Worm (Caenorhabditis elegans): ENCODE data around the gene srab-4.

Gene srab-4

ce11 chrV:6998303-6998884 lies 5.6 kb upstream of the srab-4 start, which contains the start of gene nhr-42:
TSS of gene nhr-42 (plus strand) at chrV:6998819.
- TF ChIP-seq W03F9.2 (tag; optimal IDR thresholded peaks at IDR 0.05) (no peak), dao-5 (tag; optimal IDR thresholded peaks at IDR 0.05) (no peak), him-1 (tag; optimal IDR thresholded peaks at IDR 0.05) (no peak)

ce11 chrV:7000734-7001133 lies 3.2 kb upstream of the srab-4 start:
- TF ChIP-seq W03F9.2 (tag; optimal IDR thresholded peaks at IDR 0.05) (no peak), him-1 (tag; optimal IDR thresholded peaks at IDR 0.05) (no peak), dao-5 (tag; optimal IDR thresholded peaks at IDR 0.05) (no peak)

- no peak for TF ChIP-seq him-1 (tag; optimal IDR thresholded peaks at IDR 0.05)
- TF ChIP-seq dao-5 (tag; optimal IDR thresholded peaks at IDR 0.05), result no peak
- no peak for TF ChIP-seq W03F9.2 (tag; optimal IDR thresholded peaks at IDR 0.05)
Observed at ce11 chrV:7005964-7006363, 2.0 kb downstream of the srab-4 start, which contains the start of gene spig-10. TSS of gene spig-10 (plus strand) at chrV:7006264.

DNA sequence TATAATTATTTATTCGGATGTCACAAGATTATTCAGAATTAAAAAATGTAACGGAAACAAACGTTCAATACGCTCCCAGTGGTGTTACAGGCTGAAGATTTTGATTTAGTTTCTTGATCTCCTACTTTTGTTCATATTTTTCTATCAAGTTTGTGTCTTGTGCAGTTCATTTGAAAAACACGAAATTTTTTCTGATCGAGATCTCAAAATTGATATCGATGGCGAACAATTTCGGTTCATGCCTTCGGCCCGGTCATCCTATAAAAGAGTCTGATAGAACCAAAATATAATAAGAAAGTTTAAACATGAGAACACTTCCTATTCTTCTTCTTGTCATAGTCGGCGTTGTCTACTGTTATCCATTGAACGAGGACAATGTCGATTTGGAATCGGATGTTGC lies 3.4 kb downstream of the srab-4 start, which contains the start of gene drd-10:
Gene drd-10, plus strand, starts transcription at position 301 of the 400 bp plus-strand sequence.
- TF ChIP-seq dao-5 (tag; optimal IDR thresholded peaks at IDR 0.05), result no peak
- no peak for TF ChIP-seq him-1 (tag; optimal IDR thresholded peaks at IDR 0.05)
- TF ChIP-seq W03F9.2 (tag; optimal IDR thresholded peaks at IDR 0.05), result no peak

DNA sequence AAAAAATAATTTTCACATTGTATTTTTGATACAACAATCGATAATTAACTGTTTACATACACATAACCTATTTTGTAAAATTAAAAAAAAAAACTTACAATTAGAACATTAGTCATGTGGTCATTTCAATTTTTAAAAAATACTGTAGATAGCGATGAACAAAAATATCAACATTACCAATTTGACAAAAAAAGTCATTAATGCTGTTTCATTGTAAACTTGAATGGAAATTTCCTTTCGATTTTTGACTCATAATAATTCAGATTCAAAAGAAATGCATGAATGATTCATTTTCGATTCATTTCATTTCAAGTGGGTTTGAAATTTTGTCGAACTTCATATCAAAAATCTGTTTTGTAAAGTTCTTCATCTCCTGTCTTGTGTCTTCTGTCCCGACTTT lies 5.5 kb downstream of the srab-4 start, which contains the start of gene C33G8.2:
Gene C33G8.2, plus strand, starts transcription at position 301 of the 400 bp plus-strand sequence.
- TF ChIP-seq W03F9.2 (tag; optimal IDR thresholded peaks at IDR 0.05) (no peak), dao-5 (tag; optimal IDR thresholded peaks at IDR 0.05) (no peak), him-1 (tag; optimal IDR thresholded peaks at IDR 0.05) (no peak)

ce11 chrV:7012617-7013016 lies 8.7 kb downstream of the srab-4 start, which contains the start of gene srw-127:
TSS of gene srw-127 (plus strand) at chrV:7012917.
- TF ChIP-seq dao-5 (tag; optimal IDR thresholded peaks at IDR 0.05) (no peak), W03F9.2 (tag; optimal IDR thresholded peaks at IDR 0.05) (no peak), him-1 (tag; optimal IDR thresholded peaks at IDR 0.05) (no peak)

DNA sequence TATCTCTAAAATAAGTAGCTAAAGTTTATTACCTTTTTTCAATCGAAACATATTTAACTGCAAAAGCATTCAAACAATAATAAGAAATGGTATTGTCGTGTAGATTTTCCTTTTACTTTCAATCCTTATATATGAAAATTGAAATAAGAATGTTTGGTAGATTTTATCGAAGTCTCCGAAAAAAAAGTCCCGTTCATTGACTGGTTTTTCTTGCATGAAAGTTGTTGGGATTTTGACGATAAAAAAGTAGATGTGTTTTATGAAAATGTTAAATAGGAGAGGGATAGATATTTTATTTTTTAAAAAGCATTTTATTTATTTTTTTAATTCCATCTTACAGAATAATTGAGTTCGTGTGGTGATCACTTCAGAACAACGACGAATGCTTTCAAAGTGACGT lies 11.9 kb downstream of the srab-4 start, which contains the start of gene C33G8.13:
Gene C33G8.13, minus strand, starts transcription at position 101 of the 400 bp plus-strand sequence.
- TF ChIP-seq dao-5 (tag; optimal IDR thresholded peaks at IDR 0.05) (no peak), him-1 (tag; optimal IDR thresholded peaks at IDR 0.05) (no peak), W03F9.2 (tag; optimal IDR thresholded peaks at IDR 0.05) (no peak)

DNA sequence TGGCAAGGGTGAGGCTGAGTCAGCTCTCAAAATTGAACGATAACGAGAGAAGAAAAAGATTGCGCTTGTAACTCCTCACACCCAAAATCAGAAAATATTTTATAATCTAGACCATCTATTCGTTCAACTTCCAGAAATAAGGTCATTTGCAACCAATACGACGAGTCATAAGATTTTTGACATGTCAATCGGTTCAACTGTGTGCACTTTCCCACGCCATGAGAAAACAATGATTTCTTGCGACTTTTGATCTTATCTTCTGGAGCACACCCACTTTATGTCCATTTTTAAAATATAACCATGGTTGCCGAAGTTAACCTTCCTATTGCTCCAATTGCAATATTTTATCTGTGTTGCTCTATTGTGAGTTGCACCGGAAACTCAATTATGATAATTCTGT lies 13.1 kb downstream of the srab-4 start, which contains the start of gene srsx-32:
Gene srsx-32, plus strand, starts transcription at position 301 of the 400 bp plus-strand sequence.
- TF ChIP-seq W03F9.2 (tag; optimal IDR thresholded peaks at IDR 0.05), result no peak
- TF ChIP-seq dao-5 (tag; optimal IDR thresholded peaks at IDR 0.05), result no peak
- TF ChIP-seq him-1 (tag; optimal IDR thresholded peaks at IDR 0.05), result no peak

DNA sequence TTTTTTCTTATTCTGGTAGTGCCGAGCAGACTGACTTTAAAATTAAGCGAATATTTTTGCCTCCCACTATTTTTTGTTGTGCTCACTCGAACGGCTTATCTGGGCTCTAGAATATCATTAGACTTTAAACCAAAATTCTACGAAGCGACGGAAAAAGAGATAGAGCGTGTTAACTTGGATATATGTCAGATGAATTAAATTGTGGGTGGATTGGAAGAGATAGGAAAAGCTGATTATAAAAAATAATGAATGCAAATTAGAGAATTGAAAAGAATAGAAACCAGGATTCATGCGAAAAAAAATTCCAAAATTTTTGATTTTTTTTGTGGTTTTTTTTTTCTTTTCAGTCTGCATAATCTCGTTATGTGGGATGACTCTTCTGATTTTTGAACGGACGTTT lies 17.8 kb downstream of the srab-4 start, which contains the start of gene F20A1.4:
Gene F20A1.4, minus strand, starts transcription at position 101 of the 400 bp plus-strand sequence.
- no peak for TF ChIP-seq W03F9.2 (tag; optimal IDR thresholded peaks at IDR 0.05)
- no peak for TF ChIP-seq dao-5 (tag; optimal IDR thresholded peaks at IDR 0.05)
- no peak for TF ChIP-seq him-1 (tag; optimal IDR thresholded peaks at IDR 0.05)

ce11 chrV:7022981-7023380 lies 19.0 kb downstream of the srab-4 start:
- TF ChIP-seq W03F9.2 (tag; optimal IDR thresholded peaks at IDR 0.05), result no peak
- TF ChIP-seq him-1 (tag; optimal IDR thresholded peaks at IDR 0.05), result no peak
- TF ChIP-seq dao-5 (tag; optimal IDR thresholded peaks at IDR 0.05), result no peak

DNA sequence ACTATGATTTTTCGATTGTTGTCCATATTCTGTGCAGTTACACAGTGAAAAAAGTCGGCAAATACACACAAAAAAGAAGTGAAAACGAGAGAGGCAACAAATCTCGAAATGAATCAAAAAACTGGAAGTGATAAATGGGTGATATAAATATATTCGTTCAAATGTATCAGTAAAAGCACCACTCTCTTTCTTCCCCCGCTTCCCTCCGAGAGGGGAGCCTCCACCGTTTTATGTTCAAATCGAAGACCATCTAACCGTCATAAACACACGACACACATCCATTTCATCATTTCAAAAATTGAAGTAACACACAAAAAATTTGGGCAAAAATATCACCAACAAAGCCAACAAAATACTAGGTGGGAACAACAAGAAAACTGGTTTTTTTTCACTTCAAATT lies 23.1 kb downstream of the srab-4 start, which contains the start of gene F20A1.6:
Gene F20A1.6, minus strand, starts transcription at position 101 of the 400 bp plus-strand sequence.
- TF ChIP-seq him-1 (tag; optimal IDR thresholded peaks at IDR 0.05) (no peak), dao-5 (tag; optimal IDR thresholded peaks at IDR 0.05) (no peak), W03F9.2 (tag; optimal IDR thresholded peaks at IDR 0.05) (no peak)

- TF ChIP-seq him-1 (tag; optimal IDR thresholded peaks at IDR 0.05), result no peak
Observed at ce11 chrV:7036475-7036874, 32.5 kb downstream of the srab-4 start, which contains the start of gene twk-11. TSS of gene twk-11 (minus strand) at chrV:7036575.

DNA sequence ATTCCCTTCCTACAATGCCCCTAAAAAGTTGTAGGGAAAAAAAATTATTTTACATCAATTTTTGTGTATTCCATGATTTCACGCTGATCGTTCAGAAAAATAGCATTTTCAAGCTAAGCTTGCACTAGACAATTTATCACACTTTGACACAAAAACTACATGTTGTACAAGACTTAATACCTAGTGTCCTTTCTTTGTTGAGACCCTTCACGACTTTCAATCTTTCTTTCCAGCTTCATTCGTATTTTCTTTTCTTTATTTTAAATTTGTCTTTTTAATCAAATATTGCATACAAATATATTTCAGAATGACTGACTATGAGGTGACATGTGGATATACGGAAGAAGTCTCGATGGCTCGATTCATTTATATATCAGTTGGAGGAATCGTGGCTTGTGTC lies 42.1 kb downstream of the srab-4 start, which contains the start of gene F20A1.2:
Gene F20A1.2, plus strand, starts transcription at position 301 of the 400 bp plus-strand sequence.
- TF ChIP-seq him-1 (tag; optimal IDR thresholded peaks at IDR 0.05) (no peak), dao-5 (tag; optimal IDR thresholded peaks at IDR 0.05) (no peak), W03F9.2 (tag; optimal IDR thresholded peaks at IDR 0.05) (no peak)

DNA sequence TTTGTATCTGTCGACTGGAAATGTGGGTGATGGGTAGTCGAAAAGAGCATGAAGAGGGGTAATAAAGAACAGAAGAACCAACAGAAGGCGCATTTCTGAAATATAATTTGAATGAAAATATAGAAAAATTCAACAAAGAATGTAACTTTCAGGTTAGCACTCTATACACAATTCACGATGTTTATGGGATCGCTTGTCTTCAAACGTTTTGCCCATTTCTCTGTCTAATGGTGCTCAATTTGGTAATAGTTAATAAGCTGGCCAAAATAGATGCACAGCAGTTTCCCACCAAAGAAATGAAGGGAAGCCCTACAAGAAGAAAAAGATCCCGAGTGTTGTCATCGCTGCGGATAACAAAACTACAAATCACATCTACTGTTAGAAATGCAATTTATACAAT lies 43.6 kb downstream of the srab-4 start, which contains the start of gene F20A1.8:
Gene F20A1.8, minus strand, starts transcription at position 101 of the 400 bp plus-strand sequence.
- TF ChIP-seq dao-5 (tag; optimal IDR thresholded peaks at IDR 0.05) (no peak), W03F9.2 (tag; optimal IDR thresholded peaks at IDR 0.05) (no peak), him-1 (tag; optimal IDR thresholded peaks at IDR 0.05) (no peak)
